4 worm cellular contexts compared by ENCODE assay signal in the genomic region with DNA sequence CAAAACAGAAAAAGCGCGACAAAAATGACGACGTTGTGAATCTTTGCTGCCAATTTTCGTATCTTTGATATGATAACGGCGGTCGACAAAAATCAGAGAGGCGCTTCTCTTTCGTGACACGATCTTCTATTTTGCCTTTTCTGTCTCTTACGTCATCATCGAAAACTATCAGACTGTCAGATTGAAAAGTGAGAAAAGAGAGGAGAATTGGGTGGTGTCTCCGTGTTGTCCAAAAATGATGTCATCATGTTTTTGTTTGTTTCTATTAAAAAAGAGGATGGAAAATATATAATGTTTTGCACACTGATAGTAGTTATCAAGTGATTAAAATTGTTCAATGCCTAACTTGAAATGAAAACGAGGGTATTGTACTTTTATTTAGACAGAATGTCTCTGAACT.
TF ChIP-seq lines count a peak whose summit lies in the region.

No protein-coding gene starts in this region.

TF ChIP-seq in whole organism, L1 larva, 84 proteins besides CTCF, POLR2A, EP300 and RAD21 (continued from another document and continues in another):
- TF ChIP-seq nhr-85 (tag; lab: Kevin White, UChicago) (peak; percentile 91), mep-1 (tag; optimal IDR thresholded peaks at IDR 0.05; lab: Kevin White, UChicago) (no peak), nhr-77 (tag; optimal IDR thresholded peaks at IDR 0.05; lab: Kevin White, UChicago) (no peak), unc-62 (GFP tag; optimal IDR thresholded peaks at IDR 0.05; lab: Kevin White, UChicago) (no peak), nhr-19 (GFP tag; conservative IDR thresholded peaks at IDR 0.05; lab: Robert Waterston, UW) (peak; percentile 33), nhr-11 (tag; optimal IDR thresholded peaks at IDR 0.05; lab: Kevin White, UChicago) (no peak), lsy-2 (tag; optimal IDR thresholded peaks at IDR 0.05; lab: Kevin White, UChicago) (no peak), nhr-90 (tag; optimal IDR thresholded peaks at IDR 0.05; lab: Kevin White, UChicago; ENCODE audit: poor library complexity) (peak; percentile 64), skn-1 (tag; optimal IDR thresholded peaks at IDR 0.05; lab: Kevin White, UChicago) (peak; percentile 7), efl-1 (optimal IDR thresholded peaks at IDR 0.05; lab: Kevin White, UChicago) (no peak), efl-1 (GFP tag; optimal IDR thresholded peaks at IDR 0.05 in 1 of 2; lab: Kevin White, UChicago) (no peak), xbp-1 (tag; optimal IDR thresholded peaks at IDR 0.05; lab: Kevin White, UChicago) (no peak), elt-3 (tag; optimal IDR thresholded peaks at IDR 0.05; lab: Kevin White, UChicago) (peak; percentile 6 to 88 (median 64)), ceh-8 (GFP tag; optimal IDR thresholded peaks at IDR 0.05; lab: Kevin White, UChicago) (no peak), lir-3 (tag; optimal IDR thresholded peaks at IDR 0.05; lab: Kevin White, UChicago; ENCODE audit: poor library complexity) (no peak), nhr-76 (tag; optimal IDR thresholded peaks at IDR 0.05; lab: Kevin White, UChicago) (no peak), nhr-71 (tag; optimal IDR thresholded peaks at IDR 0.05; lab: Kevin White, UChicago) (peak; percentile 72), pax-3 (tag; optimal IDR thresholded peaks at IDR 0.05; lab: Kevin White, UChicago) (no peak), fkh-4 (tag; optimal IDR thresholded peaks at IDR 0.05; lab: Kevin White, UChicago; ENCODE audit: borderline replicate concordance) (no peak), efl-3 (GFP tag; optimal IDR thresholded peaks at IDR 0.05; lab: Kevin White, UChicago) (no peak), fkh-10 (GFP tag; optimal IDR thresholded peaks at IDR 0.05; lab: Kevin White, UChicago) (no peak), hpl-2 (GFP tag; optimal IDR thresholded peaks at IDR 0.05; lab: Kevin White, UChicago) (no peak), egl-27 (tag; optimal IDR thresholded peaks at IDR 0.05; lab: Kevin White, UChicago) (no peak), dsc-1 (tag; optimal IDR thresholded peaks at IDR 0.05; lab: Kevin White, UChicago) (no peak), ceh-63 (GFP tag; optimal IDR thresholded peaks at IDR 0.05; lab: Kevin White, UChicago) (no peak), hlh-17 (GFP tag; optimal IDR thresholded peaks at IDR 0.05; lab: Kevin White, UChicago; ENCODE audit: borderline replicate concordance) (no peak), tlp-1 (tag; optimal IDR thresholded peaks at IDR 0.05; lab: Kevin White, UChicago) (no peak), elt-2 (tag; optimal IDR thresholded peaks at IDR 0.05; lab: Kevin White, UChicago) (peak; percentile 39), lin-35 (GFP tag; optimal IDR thresholded peaks at IDR 0.05; lab: Kevin White, UChicago) (peak in 1 of 2 experiments; percentile 51), tbx-2 (tag; optimal IDR thresholded peaks at IDR 0.05; lab: Kevin White, UChicago) (peak; percentile 2), lin-14 (GFP tag; optimal IDR thresholded peaks at IDR 0.05; lab: Kevin White, UChicago) (peak; percentile 72), rnt-1 (tag; optimal IDR thresholded peaks at IDR 0.05; lab: Kevin White, UChicago) (peak; percentile 11)

TF ChIP-seq in whole organism, L2 larva, 48 proteins besides CTCF, POLR2A, EP300 and RAD21 (continued from another document):
- TF ChIP-seq mab-5 (tag; optimal IDR thresholded peaks at IDR 0.05; lab: Kevin White, UChicago) (no peak), elt-3 (tag; optimal IDR thresholded peaks at IDR 0.05; lab: Kevin White, UChicago) (no peak), lin-39 (tag; optimal IDR thresholded peaks at IDR 0.05; lab: Kevin White, UChicago) (no peak), ztf-4 (tag; optimal IDR thresholded peaks at IDR 0.05; lab: Kevin White, UChicago) (peak; percentile 29), mbf-1 (tag; optimal IDR thresholded peaks at IDR 0.05; lab: Kevin White, UChicago) (no peak), nhr-21 (tag; optimal IDR thresholded peaks at IDR 0.05; lab: Kevin White, UChicago) (peak; percentile 75), gmeb-1 (tag; optimal IDR thresholded peaks at IDR 0.05; lab: Kevin White, UChicago) (peak; percentile 2), skn-1 (tag; optimal IDR thresholded peaks at IDR 0.05; lab: Kevin White, UChicago) (no peak), nhr-237 (tag; optimal IDR thresholded peaks at IDR 0.05; lab: Kevin White, UChicago) (no peak), sma-3 (GFP tag; optimal IDR thresholded peaks at IDR 0.05; lab: Kevin White, UChicago) (peak; percentile 76), nhr-11 (tag; optimal IDR thresholded peaks at IDR 0.05; lab: Kevin White, UChicago) (no peak), ZK546.5 (tag; optimal IDR thresholded peaks at IDR 0.05; lab: Kevin White, UChicago) (no peak), R02D3.7 (tag; optimal IDR thresholded peaks at IDR 0.05; lab: Kevin White, UChicago) (no peak), fos-1 (tag; optimal IDR thresholded peaks at IDR 0.05; lab: Kevin White, UChicago) (peak; percentile 65), nhr-129 (tag; optimal IDR thresholded peaks at IDR 0.05; lab: Kevin White, UChicago) (peak; percentile 59), sma-9 (GFP tag; optimal IDR thresholded peaks at IDR 0.05; lab: Kevin White, UChicago) (peak; percentile 85), sma-9 (tag; optimal IDR thresholded peaks at IDR 0.05; lab: Kevin White, UChicago) (no peak), zag-1 (tag; optimal IDR thresholded peaks at IDR 0.05; lab: Kevin White, UChicago) (no peak)

TF ChIP-seq in whole organism, L4 larva, 104 proteins besides CTCF, POLR2A, EP300 and RAD21 (continued from another document):
- TF ChIP-seq ztf-11 (tag; optimal IDR thresholded peaks at IDR 0.05; lab: Kevin White, UChicago) (no peak), lsy-2 (tag; optimal IDR thresholded peaks at IDR 0.05; lab: Kevin White, UChicago) (peak in 1 of 2 experiments; percentile 39), nhr-48 (tag; optimal IDR thresholded peaks at IDR 0.05; lab: Kevin White, UChicago) (peak; percentile 88), pqm-1 (tag; optimal IDR thresholded peaks at IDR 0.05; lab: Kevin White, UChicago) (peak; percentile 36), lin-13 (GFP tag; optimal IDR thresholded peaks at IDR 0.05; lab: Kevin White, UChicago) (peak; percentile 56), saeg-2 (GFP tag; IDR thresholded peaks at IDR 0.05; lab: Robert Waterston, UW) (peak; percentile 41; the same call in 1 of the 2 replicates), php-3 (GFP tag; IDR thresholded peaks at IDR 0.05; lab: Robert Waterston, UW) (peak; percentile 80; the same call in 1 of the 2 replicates), dmd-6 (GFP tag; IDR thresholded peaks at IDR 0.05; lab: Robert Waterston, UW) (peak; percentile 95), F44E2.7 (GFP tag; IDR thresholded peaks at IDR 0.05; lab: Robert Waterston, UW) (no peak), F10B5.3 (tag; optimal IDR thresholded peaks at IDR 0.05; lab: Kevin White, UChicago) (no peak), mdt-29 (GFP tag; IDR thresholded peaks at IDR 0.05; lab: Robert Waterston, UW) (no peak), nhr-77 (tag; optimal IDR thresholded peaks at IDR 0.05; lab: Kevin White, UChicago) (peak; percentile 55), nhr-10 (tag; optimal IDR thresholded peaks at IDR 0.05; lab: Kevin White, UChicago) (no peak), ama-1 (optimal IDR thresholded peaks at IDR 0.05; lab: Kevin White, UChicago) (peak; percentile 61), ctbp-1 (GFP tag; IDR thresholded peaks at IDR 0.05; lab: Robert Waterston, UW) (no peak), T20F7.1 (GFP tag; optimal IDR thresholded peaks at IDR 0.05; lab: Kevin White, UChicago) (peak; percentile 30), hlh-11 (tag; optimal IDR thresholded peaks at IDR 0.05; lab: Kevin White, UChicago) (peak; percentile 93), Y105C5A.15 (GFP tag; IDR thresholded peaks at IDR 0.05; lab: Robert Waterston, UW) (no peak), aha-1 (tag; lab: Kevin White, UChicago) (no peak), ceh-44 (GFP tag; IDR thresholded peaks at IDR 0.05; lab: Robert Waterston, UW) (no peak), ztf-7 (tag; optimal IDR thresholded peaks at IDR 0.05; lab: Kevin White, UChicago) (peak; percentile 2), mxl-3 (GFP tag; optimal IDR thresholded peaks at IDR 0.05; lab: Kevin White, UChicago) (peak; percentile 46), daf-12 (tag; optimal IDR thresholded peaks at IDR 0.05; lab: Kevin White, UChicago) (no peak), cey-2 (tag; optimal IDR thresholded peaks at IDR 0.05; lab: Kevin White, UChicago; ENCODE audit: borderline replicate concordance, insufficient read depth) (peak; percentile 39), unc-39 (tag; optimal IDR thresholded peaks at IDR 0.05; lab: Kevin White, UChicago) (no peak), nhr-41 (GFP tag; IDR thresholded peaks at IDR 0.05; lab: Robert Waterston, UW) (peak; percentile 39; the same call in 1 of the 2 replicates), mxl-2 (GFP tag; conservative IDR thresholded peaks at IDR 0.05; lab: Robert Waterston, UW) (no peak), nhr-42 (GFP tag; IDR thresholded peaks at IDR 0.05; lab: Robert Waterston, UW) (0 out of 2 replicates have a peak, but pooled peaks have one; percentile 38), F37D6.2 (tag; optimal IDR thresholded peaks at IDR 0.05; lab: Kevin White, UChicago) (no peak), ZK337.2 (GFP tag; IDR thresholded peaks at IDR 0.05; lab: Robert Waterston, UW) (no peak), snpc-4 (tag; optimal IDR thresholded peaks at IDR 0.05; lab: Kevin White, UChicago) (no peak), nhr-111 (GFP tag; optimal IDR thresholded peaks at IDR 0.05; lab: Kevin White, UChicago) (no peak), attf-4 (tag; optimal IDR thresholded peaks at IDR 0.05; lab: Kevin White, UChicago) (no peak), zfp-2 (tag; optimal IDR thresholded peaks at IDR 0.05; lab: Kevin White, UChicago) (no peak)

TF ChIP-seq in whole organism, young adult, 124 proteins besides CTCF, POLR2A, EP300 and RAD21 (continued from another document):
- no peak for TF ChIP-seq him-1 (tag; optimal IDR thresholded peaks at IDR 0.05; lab: Kevin White, UChicago)
- peak; percentile 33 to 35 for TF ChIP-seq let-607 (tag; optimal IDR thresholded peaks at IDR 0.05; lab: Kevin White, UChicago)
- no peak for TF ChIP-seq madf-3 (GFP tag; IDR thresholded peaks at IDR 0.05; lab: Robert Waterston, UW)
- TF ChIP-seq mel-28 (tag; optimal IDR thresholded peaks at IDR 0.05; lab: Kevin White, UChicago; ENCODE audit: borderline replicate concordance): no peak
- no peak for TF ChIP-seq snpc-4 (GFP tag; optimal IDR thresholded peaks at IDR 0.05; lab: Kevin White, UChicago)
- TF ChIP-seq snpc-4 (tag; optimal IDR thresholded peaks at IDR 0.05; lab: Kevin White, UChicago): peak in 1 of 4 experiments; percentile 7
- no peak for TF ChIP-seq lin-54 (GFP tag; optimal IDR thresholded peaks at IDR 0.05; lab: Kevin White, UChicago)
- no peak for TF ChIP-seq tbx-9 (tag; optimal IDR thresholded peaks at IDR 0.05; lab: Kevin White, UChicago; ENCODE audit: borderline replicate concordance)
- TF ChIP-seq F57A8.1 (GFP tag; optimal IDR thresholded peaks at IDR 0.05; lab: Kevin White, UChicago): no peak
- no peak for TF ChIP-seq tlf-1 (GFP tag; optimal IDR thresholded peaks at IDR 0.05; lab: Kevin White, UChicago)
- TF ChIP-seq snpc-1.1 (tag; optimal IDR thresholded peaks at IDR 0.05; lab: Kevin White, UChicago; ENCODE audit: insufficient read depth): no peak
- no peak for TF ChIP-seq zfh-2 (GFP tag; conservative IDR thresholded peaks at IDR 0.05; lab: Robert Waterston, UW)
- TF ChIP-seq T07F8.4 (tag; optimal IDR thresholded peaks at IDR 0.05; lab: Kevin White, UChicago): no peak
- TF ChIP-seq egl-18 (GFP tag; IDR thresholded peaks at IDR 0.05; lab: Robert Waterston, UW): no peak
- 0 out of 2 replicates have a peak, but pooled peaks have one; percentile 20 for TF ChIP-seq let-526 (GFP tag; IDR thresholded peaks at IDR 0.05; lab: Robert Waterston, UW)
- 0 out of 2 replicates have a peak, but pooled peaks have one; percentile 13 for TF ChIP-seq pbrm-1 (GFP tag; IDR thresholded peaks at IDR 0.05; lab: Robert Waterston, UW)
- peak; percentile 39 for TF ChIP-seq attf-5 (GFP tag; optimal IDR thresholded peaks at IDR 0.05; lab: Kevin White, UChicago)
- TF ChIP-seq Y56A3A.18 (GFP tag; IDR thresholded peaks at IDR 0.05; lab: Robert Waterston, UW): 0 out of 2 replicates have a peak, but pooled peaks have one; percentile 56
- TF ChIP-seq ztf-3 (GFP tag; optimal IDR thresholded peaks at IDR 0.05; lab: Kevin White, UChicago): no peak
- TF ChIP-seq attf-3 (GFP tag; conservative IDR thresholded peaks at IDR 0.05; lab: Robert Waterston, UW): no peak
- no peak for TF ChIP-seq snpc-3.4 (tag; optimal IDR thresholded peaks at IDR 0.05; lab: Kevin White, UChicago)
- no peak for TF ChIP-seq nfya-2 (GFP tag; IDR thresholded peaks at IDR 0.05; lab: Robert Waterston, UW)
- TF ChIP-seq cebp-1 (GFP tag; IDR thresholded peaks at IDR 0.05; lab: Robert Waterston, UW): no peak
- peak; percentile 44 for TF ChIP-seq cebp-1 (tag; optimal IDR thresholded peaks at IDR 0.05; lab: Kevin White, UChicago)
- no peak for TF ChIP-seq B0261.1 (tag; optimal IDR thresholded peaks at IDR 0.05; lab: Kevin White, UChicago)
- TF ChIP-seq B0035.1 (tag; optimal IDR thresholded peaks at IDR 0.05; lab: Kevin White, UChicago): no peak
- TF ChIP-seq hmg-20 (GFP tag; IDR thresholded peaks at IDR 0.05; lab: Robert Waterston, UW): no peak
- no peak for TF ChIP-seq ztf-18 (tag; optimal IDR thresholded peaks at IDR 0.05; lab: Kevin White, UChicago)
- peak; percentile 42 for TF ChIP-seq tbp1 (GFP tag; optimal IDR thresholded peaks at IDR 0.05; lab: Kevin White, UChicago)
- peak; percentile 39; the same call in 1 of the 2 replicates for TF ChIP-seq dox-1 (GFP tag; IDR thresholded peaks at IDR 0.05; lab: Robert Waterston, UW)
